Fruit fly (Drosophila melanogaster) whole organism, embryonic: ENCODE measurements around the gene slmb.

Experiments
- CG14014 ChIP-seq: fragments of 200-800 bp; sonication (Bioruptor generic); IDR thresholded peaks from 2 replicates; pipeline ENCODE4 v1.3.6; 2022; ENCODE audit warnings: missing biosample characterization, missing genetic modification characterization
- CG16813 ChIP-seq: fragments of 200-800 bp; sonication (Bioruptor generic); IDR thresholded peaks from 3 replicates; pipeline ENCODE4 v1.3.6; 2022; ENCODE audit warnings: missing biosample characterization, missing genetic modification characterization; ENCODE audit not compliant: partially characterized antibody
- CG17612 ChIP-seq: fragments of 200-800 bp; sonication (Bioruptor generic); IDR thresholded peaks from 2 replicates; pipeline ENCODE4 v1.3.6; 2022; ENCODE audit warnings: missing biosample characterization, missing genetic modification characterization
- CG8388 ChIP-seq: fragments of 200-800 bp; sonication (Bioruptor generic); optimal IDR thresholded peaks from 2 replicates; lab custom pipeline; 2019; ENCODE audit warnings: missing biosample characterization, mild to moderate bottlenecking, missing genetic modification characterization, moderate library complexity
- NK7.1 ChIP-seq: fragments of 200-800 bp; sonication (Bioruptor generic); optimal IDR thresholded peaks from 3 replicates; lab custom pipeline; 2016; ENCODE audit warnings: missing biosample characterization, missing genetic modification characterization
- btn ChIP-seq: fragments of 200-800 bp; sonication (Bioruptor generic); optimal IDR thresholded peaks from 2 replicates; lab custom pipeline; 2016; ENCODE audit warnings: missing biosample characterization, missing genetic modification characterization
- sna ChIP-seq: fragments of 200-800 bp; sonication (Bioruptor generic); IDR thresholded peaks from 2 replicates; pipeline ENCODE4 v1.3.6; 2022; ENCODE audit warnings: missing biosample characterization, missing genetic modification characterization; ENCODE audit not compliant: partially characterized antibody
- sob ChIP-seq: fragments of 200-800 bp; sonication (Bioruptor generic); IDR thresholded peaks from 2 replicates; pipeline ENCODE4 v1.3.6; 2022; ENCODE audit warnings: missing biosample characterization, missing genetic modification characterization

DNA sequence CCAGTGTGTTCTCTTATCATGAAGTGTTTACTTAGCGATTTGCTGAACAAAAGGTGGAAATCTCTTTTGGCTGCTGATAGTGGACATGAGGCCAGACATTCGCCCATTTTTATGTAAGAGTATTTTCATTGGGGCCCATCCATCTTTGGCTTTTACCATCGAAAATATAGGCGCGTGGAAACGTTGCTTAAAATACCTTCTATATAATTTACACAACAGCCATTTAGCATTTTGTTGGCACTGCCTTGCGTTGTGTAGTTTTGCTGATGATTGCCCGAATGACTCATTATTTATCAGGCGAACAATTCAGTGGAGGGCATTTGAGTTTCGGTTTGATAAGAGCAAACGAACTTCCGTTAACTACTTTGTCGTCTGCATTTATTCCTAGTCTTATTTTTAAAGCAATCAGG, 34.3 kb upstream of the slmb start:
- TF ChIP-seq CG17612 (GFP tag; lab: Robert Waterston, UW): no peak
- TF ChIP-seq sob (GFP tag; lab: Robert Waterston, UW): no peak
- TF ChIP-seq NK7.1 (GFP tag; lab: Kevin White, UChicago): peak; percentile 32
- no peak for TF ChIP-seq btn (GFP tag; lab: Kevin White, UChicago)
- TF ChIP-seq CG14014: peak; percentile 54
- no peak for TF ChIP-seq sna
- TF ChIP-seq CG16813 (GFP tag; lab: Robert Waterston, UW): no peak
- no peak for TF ChIP-seq CG8388 (GFP tag; lab: Kevin White, UChicago)
